Worm (Caenorhabditis elegans) whole organism, L1 larva: ENCODE results near the gene F40E10.5.

Experiments
- jun-1 ChIP-seq: fragments of 150-350 bp; optimal IDR thresholded peaks from 2 replicates; lab custom pipeline; 2014; ENCODE audit warnings: missing biosample characterization, missing genetic modification reagents, missing genetic modification characterization
- nhr-12 ChIP-seq: sonication (generic microtip); optimal IDR thresholded peaks from 2 replicates; lab custom pipeline; 2017; ENCODE audit warnings: missing biosample characterization, missing genetic modification characterization
- swsn-7 ChIP-seq: sonication (generic microtip); optimal IDR thresholded peaks from 2 replicates; lab custom pipeline; 2016; ENCODE audit warnings: missing genetic modification characterization, missing compliant biosample characterization

ce11 chrX:14743210-14743609, 41.6 kb downstream of the F40E10.5 start:
- no peak for TF ChIP-seq swsn-7
- TF ChIP-seq jun-1 (tag; lab: Kevin White, UChicago): no peak
- TF ChIP-seq nhr-12 (tag; lab: Kevin White, UChicago): no peak
